Worm (Caenorhabditis elegans) whole organism, late embryonic: ENCODE results near the gene hmg-11.

Experiments
- F13H6.1 ChIP-seq: sonication (generic microtip); optimal IDR thresholded peaks from 2 replicates; lab custom pipeline; 2016; ENCODE audit warnings: missing genetic modification characterization, missing compliant biosample characterization
- ama-1 ChIP-seq: fragments of 150-350 bp; optimal IDR thresholded peaks from 2 replicates; lab custom pipeline; 2014
- fax-1 ChIP-seq: sonication (generic microtip); optimal IDR thresholded peaks from 2 replicates; lab custom pipeline; 2016; ENCODE audit warnings: missing genotype, missing genetic modification characterization, missing compliant biosample characterization
- pat-9 ChIP-seq: fragments of 200-800 bp; sonication (Bioruptor generic); optimal IDR thresholded peaks from 2 replicates; lab custom pipeline; 2018; ENCODE audit warnings: mild to moderate bottlenecking, missing genetic modification characterization, moderate library complexity, missing compliant biosample characterization

- TF ChIP-seq ama-1 (lab: Kevin White, UChicago) (no peak), fax-1 (tag; lab: Kevin White, UChicago) (no peak), F13H6.1 (tag; lab: Kevin White, UChicago) (no peak), pat-9 (tag; lab: Kevin White, UChicago) (no peak)
Measured at ce11 chrII:4689477-4689876, 16.6 kb downstream of the hmg-11 start, which contains the start of gene F10G7.12.
